Fruit fly (Drosophila melanogaster): ENCODE results near the gene Slu7.

The Slu7 gene

DNA sequence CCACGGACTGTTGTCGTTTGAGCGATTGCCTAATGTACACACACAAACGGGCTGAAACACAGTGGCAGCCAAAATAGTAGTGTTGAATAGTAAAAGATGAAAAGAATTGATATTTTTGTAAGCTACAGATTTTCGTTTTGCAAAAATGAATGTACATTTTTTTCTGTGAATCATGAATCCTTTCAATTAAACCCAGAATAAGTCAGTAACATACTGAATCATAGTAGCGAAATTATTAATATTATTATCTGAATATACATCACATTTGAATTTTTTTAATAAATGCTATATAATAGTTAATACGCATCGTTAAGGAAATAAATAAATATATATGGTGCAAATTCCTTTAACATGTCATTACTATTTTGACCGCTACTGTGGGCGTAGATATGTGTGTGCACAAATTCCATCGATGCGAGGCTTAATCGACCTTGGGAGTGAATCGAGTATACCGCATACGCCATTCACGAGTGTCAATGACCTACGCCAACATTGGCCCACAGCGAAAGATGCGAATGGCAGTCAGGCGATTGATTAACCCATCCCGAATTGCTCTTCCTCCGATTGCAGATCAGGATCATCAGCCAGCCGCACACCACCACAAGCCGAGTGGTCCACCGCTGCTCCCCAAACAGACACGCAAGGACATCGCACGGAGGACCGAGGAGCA lies 1.8 kb upstream of the Slu7 start:
- TF ChIP-seq CTCF (optimal IDR thresholded peaks at IDR 0.05): no peak

DNA sequence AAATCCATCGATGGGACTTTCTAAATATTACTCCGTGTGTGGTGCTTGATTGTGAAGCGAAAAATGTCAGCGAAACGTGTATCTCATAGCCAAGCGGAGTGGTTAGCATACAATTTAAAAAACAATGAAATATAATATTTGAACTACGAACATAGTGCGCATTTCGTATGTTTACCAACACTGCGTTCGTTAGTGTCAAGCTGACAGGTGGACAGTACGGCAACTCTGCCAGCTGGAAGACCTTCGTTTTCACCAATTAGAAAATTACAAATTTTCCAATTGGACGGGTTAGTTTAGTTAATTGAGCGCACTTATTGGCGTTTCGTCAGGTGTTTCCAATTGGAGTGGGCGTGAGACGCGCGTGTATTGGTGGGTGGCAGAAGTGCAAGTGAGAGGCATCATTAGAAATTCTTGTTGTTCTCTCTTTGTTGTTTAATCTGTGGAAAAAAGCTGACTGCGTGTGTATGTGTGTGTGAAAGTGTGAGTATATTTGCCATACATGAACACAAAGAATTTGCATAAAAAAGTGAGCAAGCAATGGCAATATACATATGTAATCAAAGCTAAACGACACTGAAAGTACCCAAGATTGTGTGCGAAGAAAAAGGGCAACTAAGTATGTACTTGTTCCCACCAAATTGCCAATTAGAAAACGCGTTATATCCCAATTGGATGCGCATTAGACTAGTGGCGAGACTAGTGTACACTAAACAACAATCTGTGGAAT lies 996 bp upstream of the Slu7 start:
- TF ChIP-seq CG8478 (optimal IDR thresholded peaks at IDR 0.05) (no peak), CTCF (optimal IDR thresholded peaks at IDR 0.05) (no peak)

DNA sequence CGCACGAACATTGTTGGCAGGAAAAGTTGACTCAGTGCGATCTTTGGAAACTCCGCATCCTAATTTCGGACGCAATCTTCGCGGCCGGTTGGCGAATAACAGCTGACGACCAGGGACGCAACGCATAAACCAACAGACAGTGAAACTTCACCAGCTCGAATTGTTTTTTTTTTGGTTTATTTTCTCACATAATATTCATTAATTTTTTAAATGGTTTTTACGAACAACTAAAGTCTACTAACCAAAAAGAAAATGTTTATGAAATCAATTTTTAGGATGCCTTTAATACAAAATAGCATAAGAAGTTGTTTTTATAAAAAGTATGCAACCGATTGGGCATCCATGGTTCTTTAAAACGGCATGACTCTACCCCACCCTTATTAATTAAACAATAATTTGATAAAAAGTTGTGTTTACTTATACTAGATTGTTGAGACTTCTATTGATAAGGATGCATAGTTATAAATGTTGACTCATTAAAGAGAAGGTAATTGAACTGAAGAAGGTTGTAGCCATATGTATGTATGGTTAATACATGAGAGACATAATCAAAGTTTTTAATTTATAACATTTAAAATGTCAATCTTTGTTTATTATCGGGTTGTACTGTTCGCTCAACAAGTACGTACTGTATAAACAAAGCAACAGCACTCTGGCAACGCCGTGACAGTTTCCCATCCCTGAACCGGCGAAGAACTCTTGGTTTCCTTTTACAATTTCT lies 4.8 kb downstream of the Slu7 start, which contains the start of the genes beta4GalNAcTB and Cpsf100:
Gene beta4GalNAcTB, minus strand, starts transcription at position 100 of the 721 bp plus-strand sequence.
Gene Cpsf100, plus strand, starts transcription at position 665 of the 721 bp plus-strand sequence.
- TF ChIP-seq CG8478 (optimal IDR thresholded peaks at IDR 0.05) (no peak), CTCF (optimal IDR thresholded peaks at IDR 0.05) (no peak)

DNA sequence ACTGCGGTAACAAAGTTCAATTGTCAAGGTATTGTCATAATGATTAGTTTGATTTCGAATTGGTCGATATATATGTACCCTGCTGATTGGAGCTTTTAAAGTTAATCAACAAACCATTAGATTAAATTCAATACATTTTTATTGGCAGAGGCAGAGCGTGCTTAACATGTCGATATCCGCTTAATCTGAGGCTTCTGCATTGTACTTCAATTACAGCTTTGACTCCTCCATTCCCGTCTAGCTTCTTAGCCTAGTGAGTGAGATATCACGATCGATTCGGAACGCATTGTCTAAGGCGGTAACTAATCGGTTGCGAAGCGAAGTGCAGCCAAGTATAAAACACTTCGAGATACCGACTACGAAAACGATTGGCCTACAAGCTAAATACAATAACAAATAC lies 6.3 kb downstream of the Slu7 start, which contains the start of gene Ssl2:
Gene Ssl2, minus strand, starts transcription at position 101 of the 400 bp plus-strand sequence.
- TF ChIP-seq CG8478 (optimal IDR thresholded peaks at IDR 0.05) (no peak), CTCF (optimal IDR thresholded peaks at IDR 0.05) (no peak)

DNA sequence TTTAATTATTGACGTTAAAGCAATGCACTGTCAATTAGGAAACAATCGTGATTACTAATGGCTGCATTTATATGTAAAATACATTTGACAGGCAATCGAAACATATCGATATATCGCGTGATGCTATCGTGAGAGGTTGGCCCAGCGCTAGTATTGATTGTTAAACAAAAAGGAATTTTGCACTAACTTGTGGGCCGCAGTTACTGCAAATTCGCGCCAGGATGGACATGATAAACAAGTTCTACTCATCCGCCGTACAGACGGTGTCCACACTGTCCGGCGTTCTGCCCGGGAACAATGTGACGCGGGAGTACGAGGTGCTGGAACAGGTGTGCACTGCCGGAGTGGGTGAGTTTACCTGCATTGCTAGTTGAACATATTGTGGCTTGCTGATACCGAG lies 11.7 kb downstream of the Slu7 start, which contains the start of the genes eIF4E6 and CG1951:
Gene eIF4E6, minus strand, starts transcription at position 53 of the 400 bp plus-strand sequence.
Gene CG1951, plus strand, starts transcription at position 115 of the 400 bp plus-strand sequence.
- no peak for TF ChIP-seq CG8478 (optimal IDR thresholded peaks at IDR 0.05)
- peak in 1 of 2 experiments; percentile 39 for TF ChIP-seq CTCF (optimal IDR thresholded peaks at IDR 0.05)

DNA sequence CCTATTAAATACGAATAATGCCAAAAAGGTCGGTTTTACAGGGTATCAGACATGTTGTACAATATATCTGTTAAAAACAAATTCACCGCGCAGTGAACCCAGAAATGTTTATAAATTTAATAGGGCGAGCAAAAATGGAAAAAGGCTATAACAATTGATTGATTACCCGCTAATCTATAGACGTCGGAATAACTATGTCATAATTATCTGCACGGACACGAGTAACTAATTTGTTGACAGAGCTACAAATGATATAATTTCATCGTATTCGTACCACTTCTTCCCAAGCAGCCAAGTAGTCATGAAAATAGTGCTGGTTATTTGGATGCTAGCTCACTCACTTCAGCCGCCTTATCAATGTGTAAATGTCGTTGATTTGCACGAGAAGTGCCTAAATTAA lies 14.2 kb downstream of the Slu7 start, which contains the start of gene CG14518:
Gene CG14518, plus strand, starts transcription at position 301 of the 400 bp plus-strand sequence.
- TF ChIP-seq CTCF (optimal IDR thresholded peaks at IDR 0.05) (no peak), CG8478 (optimal IDR thresholded peaks at IDR 0.05) (no peak)

DNA sequence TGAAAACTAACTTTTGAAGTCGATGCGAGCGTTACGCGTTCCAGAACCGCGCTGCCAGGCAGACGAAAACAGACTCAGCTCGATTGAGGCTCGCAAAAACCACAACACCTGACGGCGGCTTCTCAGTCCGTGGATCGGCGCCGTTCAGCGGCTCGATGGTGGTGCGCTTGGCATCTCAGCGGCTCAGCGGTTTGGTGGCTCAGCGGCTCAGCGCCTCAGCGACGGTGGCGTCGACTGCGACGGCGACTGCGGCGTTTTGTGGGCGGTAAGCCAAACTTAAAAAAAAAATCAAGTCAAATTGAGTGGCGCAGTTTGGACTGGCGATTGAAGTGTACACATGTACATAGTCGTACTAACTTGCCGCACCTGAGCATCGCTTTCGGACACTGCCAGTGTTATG lies 18.5 kb downstream of the Slu7 start, which contains the start of gene wat:
Gene wat, minus strand, starts transcription at position 41 of the 400 bp plus-strand sequence.
- TF ChIP-seq CTCF (optimal IDR thresholded peaks at IDR 0.05) (no peak), CG8478 (optimal IDR thresholded peaks at IDR 0.05) (no peak)

DNA sequence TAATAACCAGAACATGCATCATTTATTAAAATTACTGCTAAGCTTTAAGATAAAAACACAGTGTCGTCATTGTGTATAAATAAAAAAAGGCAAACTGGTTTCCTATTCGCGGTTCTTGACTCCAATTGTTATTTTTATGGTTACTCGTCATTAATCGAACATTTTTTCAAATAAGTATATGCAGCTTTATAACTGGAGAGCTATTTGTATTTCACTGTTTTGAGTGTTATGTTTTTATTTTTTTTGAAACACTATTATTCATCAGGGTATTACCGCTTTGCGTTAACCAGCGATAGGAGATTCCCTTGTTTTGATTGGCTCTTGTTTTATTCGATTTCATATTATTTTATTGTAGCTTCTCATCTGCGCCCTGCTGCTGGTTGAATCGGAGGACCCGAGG lies 27.7 kb downstream of the Slu7 start:
- TF ChIP-seq CG8478 (optimal IDR thresholded peaks at IDR 0.05) (no peak), CTCF (optimal IDR thresholded peaks at IDR 0.05) (no peak)

DNA sequence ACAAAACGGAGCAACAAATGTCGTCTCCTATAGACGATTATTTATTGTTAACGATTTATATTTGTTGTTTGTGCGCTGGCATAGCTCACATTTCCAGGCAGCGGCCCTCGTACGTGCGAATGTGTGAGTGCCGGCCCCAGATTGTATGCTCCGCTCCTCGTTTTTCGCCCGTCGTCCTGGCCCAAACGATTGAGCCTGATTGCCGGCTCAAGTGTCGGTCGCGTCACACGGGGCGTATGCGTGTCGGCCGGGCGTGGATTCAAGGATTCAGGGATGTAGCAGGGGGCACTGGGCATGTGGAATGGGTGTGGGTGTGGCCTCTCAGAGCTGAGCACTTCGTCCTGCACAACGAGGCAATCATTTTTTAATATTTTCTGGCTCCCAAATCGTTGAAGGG lies 33.3 kb downstream of the Slu7 start:
- TF ChIP-seq CG8478 (optimal IDR thresholded peaks at IDR 0.05) (no peak), CTCF (optimal IDR thresholded peaks at IDR 0.05) (no peak)

DNA sequence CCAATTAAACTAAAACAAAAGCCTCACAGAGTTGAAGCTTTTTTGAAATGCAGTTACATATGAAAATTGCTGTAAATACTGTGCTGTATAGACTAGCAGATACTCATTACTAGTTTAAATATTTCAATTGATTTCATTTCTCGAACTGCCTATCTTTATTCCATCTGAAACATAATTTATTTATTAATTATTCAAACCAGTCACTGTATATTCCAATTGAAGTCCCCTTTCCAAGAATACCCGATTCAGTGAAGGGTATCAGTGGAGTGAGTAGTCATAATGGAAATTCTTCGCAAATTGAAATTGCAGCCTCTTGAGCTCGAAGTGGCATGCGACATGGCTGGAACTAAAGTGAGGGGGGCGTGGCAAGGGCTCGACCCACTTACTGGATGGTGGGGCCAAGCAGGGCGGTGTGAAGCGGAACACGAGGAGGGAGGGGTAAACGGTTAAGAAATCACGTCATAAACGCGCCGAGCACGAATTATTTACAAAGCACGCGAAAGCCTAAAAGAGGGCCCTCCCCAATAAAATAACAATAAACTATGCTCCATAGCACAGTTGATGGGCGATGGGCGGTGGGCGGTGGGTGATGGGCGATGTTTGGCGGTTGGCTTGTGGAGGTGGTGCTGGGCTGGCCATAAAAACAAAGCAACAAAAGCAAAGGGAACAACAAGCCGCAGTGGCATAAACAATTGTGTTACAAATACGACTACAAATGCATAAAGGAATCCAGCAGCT lies 33.8 kb downstream of the Slu7 start:
- TF ChIP-seq CTCF (optimal IDR thresholded peaks at IDR 0.05): no peak
- TF ChIP-seq CG8478 (optimal IDR thresholded peaks at IDR 0.05): no peak

DNA sequence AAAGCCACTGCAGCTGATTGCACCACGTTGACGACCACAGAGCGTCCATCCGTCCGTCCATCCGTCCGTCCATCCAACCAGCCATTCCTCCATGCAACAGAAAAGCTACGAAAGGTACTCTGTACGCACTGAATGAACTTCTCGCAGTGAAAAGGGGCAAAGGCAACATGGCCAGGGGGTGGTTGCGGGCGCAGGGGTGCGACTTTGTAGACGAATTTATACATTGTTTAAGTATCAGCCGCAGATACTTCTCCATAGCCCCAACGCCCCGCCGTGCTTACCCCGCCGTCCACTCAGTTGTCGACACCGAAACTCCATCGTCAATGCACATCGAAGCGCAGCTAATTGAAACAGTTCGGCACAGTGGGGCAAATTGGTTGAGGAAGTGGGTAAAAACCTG lies 38.9 kb downstream of the Slu7 start:
- TF ChIP-seq CG8478 (optimal IDR thresholded peaks at IDR 0.05) (no peak), CTCF (optimal IDR thresholded peaks at IDR 0.05) (no peak)

DNA sequence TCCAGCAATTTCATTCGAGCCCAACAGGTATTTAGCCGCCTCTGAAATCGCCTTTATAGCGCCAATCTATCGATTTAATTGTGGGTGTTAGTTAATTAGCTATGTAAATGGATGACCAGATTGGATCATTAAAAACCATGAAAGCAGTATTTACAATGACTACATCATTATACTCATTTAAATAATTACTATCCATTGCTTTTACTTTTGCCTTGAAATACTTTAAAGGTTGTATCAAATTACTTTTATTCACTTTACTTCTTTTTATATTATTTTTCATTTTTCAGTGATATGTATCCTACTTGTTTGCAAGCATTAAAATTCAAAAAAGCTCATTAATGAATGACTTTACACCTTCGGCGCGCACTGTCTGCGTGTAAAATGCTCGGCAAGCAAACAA lies 39.9 kb downstream of the Slu7 start:
- TF ChIP-seq CTCF (optimal IDR thresholded peaks at IDR 0.05): no peak
- TF ChIP-seq CG8478 (optimal IDR thresholded peaks at IDR 0.05): no peak

DNA sequence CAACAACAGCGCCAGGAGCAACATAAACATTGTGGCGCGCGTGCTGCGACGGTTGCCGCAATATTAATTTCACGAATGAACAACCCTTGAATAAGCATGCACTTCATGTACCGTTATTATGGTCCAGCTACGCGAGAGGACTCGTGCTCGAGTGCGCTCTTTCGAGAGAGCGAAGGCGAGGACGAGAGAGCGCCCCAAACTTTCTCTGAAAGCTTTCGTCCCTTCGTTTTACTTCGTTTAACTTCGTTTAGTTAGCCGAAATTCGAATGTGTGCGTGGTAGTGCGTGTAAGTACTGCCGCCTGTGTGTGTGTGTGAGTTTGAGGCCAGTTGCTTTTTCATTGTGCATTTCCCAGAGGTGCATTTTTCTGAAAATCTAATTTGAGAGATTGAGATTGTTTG lies 48.2 kb downstream of the Slu7 start:
- no peak for TF ChIP-seq CG8478 (optimal IDR thresholded peaks at IDR 0.05)
- TF ChIP-seq CTCF (optimal IDR thresholded peaks at IDR 0.05): no peak

DNA sequence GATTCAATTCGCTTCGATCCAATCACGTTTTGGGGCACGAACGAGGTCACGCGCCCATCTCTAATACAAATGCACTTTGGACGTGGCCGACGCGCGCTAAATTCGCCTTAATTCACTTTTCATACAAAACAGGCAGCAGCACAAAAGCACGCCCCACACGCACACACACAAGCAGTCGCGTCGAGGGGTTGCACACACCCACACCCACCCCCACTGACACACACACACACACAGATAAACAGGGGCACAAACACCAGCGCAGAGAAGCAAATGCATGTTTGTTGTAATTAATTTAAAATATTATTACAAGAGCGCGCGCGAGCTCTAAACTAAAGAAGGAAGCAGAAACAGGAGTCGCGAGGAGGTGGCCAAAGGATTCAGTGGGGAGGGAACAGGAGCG lies 49.5 kb downstream of the Slu7 start:
- TF ChIP-seq CTCF (optimal IDR thresholded peaks at IDR 0.05): no peak
- TF ChIP-seq CG8478 (optimal IDR thresholded peaks at IDR 0.05): no peak
